Worm (Caenorhabditis elegans) whole organism, mixed stage, embryonic: ENCODE measurements around the gene Y57G11C.22.

ENCODE experiments used
- bed-3 ChIP-seq: fragments of 200-800 bp; sonication (Bioruptor generic); optimal IDR thresholded peaks from 3 replicates; lab custom pipeline; 2018; ENCODE audit warnings: mild to moderate bottlenecking, missing genetic modification characterization, moderate library complexity, missing compliant biosample characterization
- blmp-1 ChIP-seq: fragments of 150-350 bp; optimal IDR thresholded peaks from 2 replicates; lab custom pipeline; 2014; ENCODE audit warnings: missing biosample characterization, missing genetic modification characterization
- ceh-39 ChIP-seq: fragments of 150-350 bp; optimal IDR thresholded peaks from 2 replicates; lab custom pipeline; 2014; ENCODE audit warnings: missing biosample characterization, missing genetic modification characterization
- ceh-43 ChIP-seq: fragments of 200-800 bp; sonication (Bioruptor generic); optimal IDR thresholded peaks from 2 replicates; lab custom pipeline; 2018; ENCODE audit warnings: mild to moderate bottlenecking, missing genetic modification characterization, moderate library complexity, missing compliant biosample characterization
- ceh-83 ChIP-seq: fragments of 200-800 bp; sonication (Bioruptor generic); optimal IDR thresholded peaks from 2 replicates; lab custom pipeline; 2018; ENCODE audit warnings: mild to moderate bottlenecking, missing genetic modification characterization, missing compliant biosample characterization
- cnd-1 ChIP-seq: fragments of 200-800 bp; sonication (Bioruptor generic); optimal IDR thresholded peaks from 2 replicates; lab custom pipeline; 2018; ENCODE audit warnings: mild to moderate bottlenecking, missing genetic modification characterization, missing compliant biosample characterization
- drap-1 ChIP-seq: fragments of 200-800 bp; sonication (Bioruptor generic); optimal IDR thresholded peaks from 3 replicates; lab custom pipeline; 2018; ENCODE audit warnings: mild to moderate bottlenecking, missing genetic modification characterization, missing compliant biosample characterization
- elt-1 ChIP-seq: sonication (generic microtip); optimal IDR thresholded peaks from 2 replicates; lab custom pipeline; 2017; ENCODE audit warnings: missing genetic modification characterization, mild to moderate bottlenecking, missing compliant biosample characterization, antibody characterized with exemption, moderate library complexity, borderline replicate concordance; ENCODE audit not compliant: insufficient read depth
- elt-3 ChIP-seq: fragments of 150-350 bp; optimal IDR thresholded peaks from 2 replicates; lab custom pipeline; 2014; ENCODE audit warnings: missing biosample characterization, missing genetic modification characterization
- flh-1 ChIP-seq: fragments of 200-800 bp; sonication (Bioruptor generic); optimal IDR thresholded peaks from 2 replicates; lab custom pipeline; 2018; ENCODE audit warnings: mild to moderate bottlenecking, missing genetic modification characterization, moderate library complexity, missing compliant biosample characterization
- ham-2 ChIP-seq: fragments of 200-800 bp; sonication (Bioruptor generic); optimal IDR thresholded peaks from 2 replicates; lab custom pipeline; 2018; ENCODE audit warnings: mild to moderate bottlenecking, missing genetic modification characterization, missing compliant biosample characterization
- hlh-1 ChIP-seq: fragments of 150-350 bp; optimal IDR thresholded peaks from 2 replicates; lab custom pipeline; 2014; ENCODE audit warnings: missing biosample characterization, missing genetic modification reagents, missing genetic modification characterization
- lin-13 ChIP-seq: fragments of 150-350 bp; optimal IDR thresholded peaks from 2 replicates; lab custom pipeline; 2014; ENCODE audit warnings: missing biosample characterization, missing genetic modification characterization
- lin-32 ChIP-seq: fragments of 200-800 bp; sonication (Bioruptor generic); optimal IDR thresholded peaks from 2 replicates; lab custom pipeline; 2018; ENCODE audit warnings: mild to moderate bottlenecking, missing genetic modification characterization, missing compliant biosample characterization
- mab-5 ChIP-seq: fragments of 150-350 bp; optimal IDR thresholded peaks from 2 replicates; lab custom pipeline; 2014; ENCODE audit warnings: missing biosample characterization, missing genetic modification characterization
- mep-1 ChIP-seq: fragments of 150-350 bp; optimal IDR thresholded peaks from 2 replicates; lab custom pipeline; 2017; ENCODE audit warnings: missing biosample characterization, missing genetic modification reagents, missing genetic modification characterization, inconsistent platforms
- mls-2 ChIP-seq: sonication (generic microtip); optimal IDR thresholded peaks from 2 replicates; lab custom pipeline; 2016; ENCODE audit warnings: mild to moderate bottlenecking, missing genetic modification characterization, moderate library complexity, missing compliant biosample characterization
- nhr-12 ChIP-seq: fragments of 150-350 bp; optimal IDR thresholded peaks from 2 replicates; lab custom pipeline; 2014; ENCODE audit warnings: missing biosample characterization, missing genetic modification characterization
- nhr-237 ChIP-seq: fragments of 150-350 bp; optimal IDR thresholded peaks from 2 replicates; lab custom pipeline; 2014; ENCODE audit warnings: missing biosample characterization, missing genetic modification characterization
- nhr-28 ChIP-seq: fragments of 150-350 bp; optimal IDR thresholded peaks from 2 replicates; lab custom pipeline; 2014; ENCODE audit warnings: missing biosample characterization, missing genetic modification characterization
- pha-4 ChIP-seq: fragments of 150-350 bp; optimal IDR thresholded peaks from 2 replicates; lab custom pipeline; 2018; ENCODE audit warnings: missing biosample characterization, missing genetic modification reagents, missing genetic modification characterization
- snpc-4 ChIP-seq: fragments of 150-350 bp; optimal IDR thresholded peaks from 2 replicates; lab custom pipeline; 2014; ENCODE audit warnings: missing biosample characterization, missing genetic modification characterization
- sptf-1 ChIP-seq: sonication (generic microtip); optimal IDR thresholded peaks from 2 replicates; lab custom pipeline; 2017; ENCODE audit warnings: mild to moderate bottlenecking, missing genetic modification characterization, moderate library complexity, missing compliant biosample characterization
- tbx-8 ChIP-seq: fragments of 200-800 bp; sonication (Bioruptor generic); optimal IDR thresholded peaks from 2 replicates; lab custom pipeline; 2018; ENCODE audit warnings: mild to moderate bottlenecking, missing genetic modification characterization, moderate library complexity, missing compliant biosample characterization
- unc-39 ChIP-seq: fragments of 150-350 bp; optimal IDR thresholded peaks from 2 replicates; lab custom pipeline; 2014; ENCODE audit warnings: missing biosample characterization, missing genetic modification characterization
- unc-62 ChIP-seq: fragments of 150-350 bp; optimal IDR thresholded peaks from 2 replicates; lab custom pipeline; 2014; ENCODE audit warnings: missing biosample characterization, missing genetic modification reagents, missing genetic modification characterization
- zip-8 ChIP-seq: fragments of 150-350 bp; optimal IDR thresholded peaks from 2 replicates; lab custom pipeline; 2014; ENCODE audit warnings: missing biosample characterization, missing genetic modification characterization
- ztf-11 ChIP-seq: fragments of 150-350 bp; optimal IDR thresholded peaks from 2 replicates; lab custom pipeline; 2014; ENCODE audit warnings: missing biosample characterization, missing genetic modification characterization

Y57G11C.22 gene

ce11 chrIV:14825379-14825778, 11.6 kb upstream of the Y57G11C.22 start, which contains the start of gene rps-18:
Gene rps-18 (plus strand): TSS chrIV:14825679.
- TF ChIP-seq pha-4 (tag; lab: Kevin White, UChicago), result no peak
- TF ChIP-seq ceh-39 (tag; lab: Kevin White, UChicago), result no peak
- TF ChIP-seq nhr-12 (tag; lab: Kevin White, UChicago), result no peak
- TF ChIP-seq hlh-1 (tag; lab: Kevin White, UChicago), result no peak
- TF ChIP-seq elt-1 (tag; lab: Kevin White, UChicago), result no peak
- no peak for TF ChIP-seq zip-8 (tag; lab: Kevin White, UChicago)

- TF ChIP-seq hlh-1 (tag; lab: Kevin White, UChicago) (no peak), flh-1 (GFP tag; lab: Kevin White, UChicago) (no peak), mab-5 (tag; lab: Kevin White, UChicago) (no peak), sptf-1 (tag; lab: Kevin White, UChicago) (no peak), elt-1 (tag; lab: Kevin White, UChicago) (no peak)
- TF ChIP-seq, all 35 proteins: peak for 0
These were observed 10.8 kb upstream of the Y57G11C.22 start for ce11 chrIV:14826151-14826757.

ce11 chrIV:14828218-14828617, 8.8 kb upstream of the Y57G11C.22 start:
- TF ChIP-seq mab-5 (tag; lab: Kevin White, UChicago) (no peak), ceh-83 (GFP tag; lab: Kevin White, UChicago) (no peak), tbx-8 (no peak), mls-2 (no peak), ham-2 (GFP tag; lab: Kevin White, UChicago) (no peak), unc-39 (tag; lab: Kevin White, UChicago) (no peak), elt-3 (tag; lab: Kevin White, UChicago) (no peak), sptf-1 (tag; lab: Kevin White, UChicago) (no peak), drap-1 (GFP tag; lab: Kevin White, UChicago) (no peak), ceh-43 (no peak), bed-3 (no peak), flh-1 (GFP tag; lab: Kevin White, UChicago) (no peak), nhr-12 (tag; lab: Kevin White, UChicago) (no peak), mep-1 (no peak), cnd-1 (no peak), zip-8 (tag; lab: Kevin White, UChicago) (no peak)

ce11 chrIV:14829026-14829425, 8.0 kb upstream of the Y57G11C.22 start, which contains the start of gene hhat-2:
Gene hhat-2 (minus strand): TSS chrIV:14829126.
- TF ChIP-seq mab-5 (tag; lab: Kevin White, UChicago) (no peak), ham-2 (GFP tag; lab: Kevin White, UChicago) (no peak), lin-32 (no peak), flh-1 (GFP tag; lab: Kevin White, UChicago) (no peak), unc-62 (GFP tag; lab: Kevin White, UChicago) (no peak), pha-4 (tag; lab: Kevin White, UChicago) (no peak), unc-39 (tag; lab: Kevin White, UChicago) (no peak), nhr-28 (no peak), blmp-1 (tag; lab: Kevin White, UChicago) (no peak), ceh-83 (GFP tag; lab: Kevin White, UChicago) (no peak), lin-13 (tag; lab: Kevin White, UChicago) (no peak), ztf-11 (tag; lab: Kevin White, UChicago) (no peak), snpc-4 (no peak), nhr-237 (tag; lab: Kevin White, UChicago) (no peak), tbx-8 (no peak), ceh-39 (tag; lab: Kevin White, UChicago) (no peak)

ce11 chrIV:14833537-14833936, 3.5 kb upstream of the Y57G11C.22 start:
- TF ChIP-seq sptf-1 (tag; lab: Kevin White, UChicago) (peak; percentile 15), nhr-237 (tag; lab: Kevin White, UChicago) (no peak), elt-1 (tag; lab: Kevin White, UChicago) (no peak), ham-2 (GFP tag; lab: Kevin White, UChicago) (no peak), nhr-12 (tag; lab: Kevin White, UChicago) (no peak), drap-1 (GFP tag; lab: Kevin White, UChicago) (no peak)
